Fruit fly (Drosophila melanogaster): ENCODE results near the gene CG3436.
A peak's percentile ranks its signal among the peaks of the same experiment; 100 is the strongest.

CG3436 gene

dm6 chr2L:121456-121831 is 34.4 kb upstream of the CG3436 start, which contains the start of gene CG4822 (continued):
- no peak for TF ChIP-seq C15 (GFP tag; IDR thresholded peaks at IDR 0.05)
- no peak for TF ChIP-seq Doc2 (GFP tag; IDR thresholded peaks at IDR 0.05)
- TF ChIP-seq pita (GFP tag; optimal IDR thresholded peaks at IDR 0.05) = no peak
- TF ChIP-seq lola (GFP tag; optimal IDR thresholded peaks at IDR 0.05) = no peak
- peak; percentile 16; the same call in 1 of the 3 replicates for TF ChIP-seq z (GFP tag; IDR thresholded peaks at IDR 0.05)
- peak; percentile 36 for TF ChIP-seq CTCF (GFP tag; optimal IDR thresholded peaks at IDR 0.05)
- peak; percentile 22 for TF ChIP-seq CG15601 (tag; optimal IDR thresholded peaks at IDR 0.05)
- TF ChIP-seq lov (optimal IDR thresholded peaks at IDR 0.05) = no peak
- TF ChIP-seq lov (GFP tag; IDR thresholded peaks at IDR 0.05) = 0 out of 3 replicates have a peak, but pooled peaks have one; percentile 10
- no peak for TF ChIP-seq Fer3 (tag; optimal IDR thresholded peaks at IDR 0.05)
- TF ChIP-seq salm (tag; optimal IDR thresholded peaks at IDR 0.05) = no peak
- no peak for TF ChIP-seq grau (tag; optimal IDR thresholded peaks at IDR 0.05)
- 0 out of 3 replicates have a peak, but pooled peaks have one; percentile 32 for TF ChIP-seq ken (GFP tag; IDR thresholded peaks at IDR 0.05)
- TF ChIP-seq E2f1 (GFP tag; IDR thresholded peaks at IDR 0.05) = no peak
- TF ChIP-seq CG5245 (GFP tag; optimal IDR thresholded peaks at IDR 0.05) = no peak
- no peak for TF ChIP-seq psq (GFP tag; optimal IDR thresholded peaks at IDR 0.05)
- TF ChIP-seq Dp (GFP tag; optimal IDR thresholded peaks at IDR 0.05) = no peak
- TF ChIP-seq chm (GFP tag; IDR thresholded peaks at IDR 0.05) = peak; percentile 32; the same call in 1 of the 2 replicates
- TF ChIP-seq CG14860 (GFP tag; IDR thresholded peaks at IDR 0.05; ENCODE audit: partially characterized antibody) = no peak
- peak; percentile 32 for TF ChIP-seq Blimp-1 (GFP tag; optimal IDR thresholded peaks at IDR 0.05)
- TF ChIP-seq Med (GFP tag) = peak; percentile 44
- 0 out of 3 replicates have a peak, but pooled peaks have one; percentile 21 for TF ChIP-seq ase (GFP tag; IDR thresholded peaks at IDR 0.05)
- TF ChIP-seq CG12659 (GFP tag; optimal IDR thresholded peaks at IDR 0.05) = no peak
- TF ChIP-seq sr (GFP tag; IDR thresholded peaks at IDR 0.05) = no peak
- no peak for TF ChIP-seq Myb (GFP tag; optimal IDR thresholded peaks at IDR 0.05)
- TF ChIP-seq sob (GFP tag; IDR thresholded peaks at IDR 0.05) = 0 out of 2 replicates have a peak, but pooled peaks have one; percentile 36
- TF ChIP-seq Poxn (GFP tag; IDR thresholded peaks at IDR 0.05) = no peak
- TF ChIP-seq CG32532 (GFP tag; IDR thresholded peaks at IDR 0.05) = no peak
- TF ChIP-seq CoRest (tag; optimal IDR thresholded peaks at IDR 0.05) = no peak
- TF ChIP-seq inv (GFP tag; IDR thresholded peaks at IDR 0.05; ENCODE audit: partially characterized antibody) = no peak
- no peak for TF ChIP-seq CG16813 (GFP tag; IDR thresholded peaks at IDR 0.05; ENCODE audit: partially characterized antibody)
- no peak for TF ChIP-seq lmd (GFP tag; IDR thresholded peaks at IDR 0.05)
- peak; percentile 38 for TF ChIP-seq HLHmδ (GFP tag; optimal IDR thresholded peaks at IDR 0.05)
- TF ChIP-seq CG1602 (GFP tag; optimal IDR thresholded peaks at IDR 0.05) = no peak
- no peak for TF ChIP-seq CG9932 (GFP tag; IDR thresholded peaks at IDR 0.05)
- TF ChIP-seq kni (GFP tag; optimal IDR thresholded peaks at IDR 0.05) = peak; percentile 63

dm6 chr2L:122167-123006 is 33.4 kb upstream of the CG3436 start:
- TF ChIP-seq Taf1 (GFP tag; IDR thresholded peaks at IDR 0.05) (no peak), CG9727 (GFP tag; optimal IDR thresholded peaks at IDR 0.05) (no peak), Myb (GFP tag; optimal IDR thresholded peaks at IDR 0.05) (peak; percentile 96), Sin3A (optimal IDR thresholded peaks at IDR 0.05) (no peak), TFAM (GFP tag; optimal IDR thresholded peaks at IDR 0.05) (no peak), CG6765 (GFP tag; optimal IDR thresholded peaks at IDR 0.05) (no peak), kay (GFP tag; optimal IDR thresholded peaks at IDR 0.05) (no peak), CG1832 (GFP tag; optimal IDR thresholded peaks at IDR 0.05) (no peak), ci (GFP tag; IDR thresholded peaks at IDR 0.05) (0 out of 3 replicates have a peak, but pooled peaks have one; percentile 6), Med (GFP tag) (peak; percentile 68), slbo (GFP tag; IDR thresholded peaks at IDR 0.05) (no peak), CG7839 (tag; optimal IDR thresholded peaks at IDR 0.05) (no peak), seq (GFP tag; IDR thresholded peaks at IDR 0.05) (no peak), bbx (GFP tag; IDR thresholded peaks at IDR 0.05; ENCODE audit: partially characterized antibody) (peak; percentile 15; the same call in 1 of the 2 replicates), fd96Cb (tag; optimal IDR thresholded peaks at IDR 0.05) (no peak), CG12769 (tag; optimal IDR thresholded peaks at IDR 0.05) (no peak), CG3847 (GFP tag; IDR thresholded peaks at IDR 0.05) (no peak), CG3726 (GFP tag; IDR thresholded peaks at IDR 0.05) (no peak)

All from whole organism, embryonic.